Worm (Caenorhabditis elegans) whole organism, young adult: Measurements from ENCODE around the gene F34H10.4.

ENCODE experiments used
- D2030.7 ChIP-seq: fragments of 200-800 bp; sonication (Bioruptor generic); IDR thresholded peaks from 2 replicates; pipeline ENCODE4 v1.3.6; 2022; ENCODE audit warnings: missing genetic modification reagents, missing genetic modification characterization, missing compliant biosample characterization
- F39B2.1 ChIP-seq: fragments of 200-800 bp; sonication (Bioruptor generic); IDR thresholded peaks from 2 replicates; pipeline ENCODE4 v1.3.6; 2022; ENCODE audit warnings: missing genetic modification reagents, missing genetic modification characterization, missing compliant biosample characterization
- Y56A3A.18 ChIP-seq: fragments of 200-800 bp; sonication (Bioruptor generic); IDR thresholded peaks from 2 replicates; pipeline ENCODE4 v1.3.6; 2022; ENCODE audit warnings: missing genetic modification reagents, missing genetic modification characterization, missing compliant biosample characterization
- akir-1 ChIP-seq: fragments of 200-800 bp; sonication (Bioruptor generic); optimal IDR thresholded peaks from 2 replicates; lab custom pipeline; 2018; ENCODE audit warnings: mild to moderate bottlenecking, missing genetic modification characterization, moderate library complexity, missing compliant biosample characterization
- bed-2 ChIP-seq: fragments of 200-800 bp; sonication (Bioruptor generic); IDR thresholded peaks from 2 replicates; pipeline ENCODE4 v1.3.6; 2022; ENCODE audit warnings: missing genetic modification reagents, missing genetic modification characterization, missing compliant biosample characterization
- ceh-58 ChIP-seq: fragments of 200-800 bp; sonication (Bioruptor generic); IDR thresholded peaks from 2 replicates; pipeline ENCODE4 v1.3.6; 2022; ENCODE audit warnings: missing genetic modification characterization, missing compliant biosample characterization
- dox-1 ChIP-seq: fragments of 200-800 bp; sonication (Bioruptor generic); IDR thresholded peaks from 2 replicates; pipeline ENCODE4 v1.3.6; 2022; ENCODE audit warnings: missing genetic modification reagents, missing genetic modification characterization, missing compliant biosample characterization
- hmg-20 ChIP-seq: fragments of 200-800 bp; sonication (Bioruptor generic); IDR thresholded peaks from 2 replicates; pipeline ENCODE4 v1.3.6; 2022; ENCODE audit warnings: missing genetic modification reagents, missing genetic modification characterization, missing compliant biosample characterization
- madf-3 ChIP-seq: fragments of 200-800 bp; sonication (Bioruptor generic); IDR thresholded peaks from 2 replicates; pipeline ENCODE4 v1.3.6; 2022; ENCODE audit warnings: missing genetic modification reagents, missing genetic modification characterization, missing compliant biosample characterization
- somi-1 ChIP-seq: fragments of 200-800 bp; sonication (Bioruptor generic); optimal IDR thresholded peaks from 2 replicates; lab custom pipeline; 2018; ENCODE audit warnings: mild to moderate bottlenecking, missing genetic modification characterization, missing compliant biosample characterization
- tbp1 ChIP-seq: fragments of 200-800 bp; sonication (Bioruptor generic); optimal IDR thresholded peaks from 2 replicates; lab custom pipeline; 2018; ENCODE audit warnings: mild to moderate bottlenecking, missing genetic modification characterization, missing compliant biosample characterization
- unc-62 ChIP-seq: fragments of 150-350 bp; optimal IDR thresholded peaks from 2 replicates; lab custom pipeline; 2014; ENCODE audit warnings: missing biosample characterization, missing genetic modification reagents, missing genetic modification characterization

ce11 chrX:9668554-9668953 lies 20.2 kb downstream of the F34H10.4 start, which contains the start of gene T14B1.1:
- TF ChIP-seq unc-62 (GFP tag; lab: Kevin White, UChicago) (no peak), akir-1 (GFP tag; lab: Kevin White, UChicago) (no peak), madf-3 (GFP tag; lab: Robert Waterston, UW) (no peak), hmg-20 (GFP tag; lab: Robert Waterston, UW) (no peak), bed-2 (GFP tag; lab: Robert Waterston, UW) (no peak), tbp1 (GFP tag; lab: Kevin White, UChicago) (no peak), ceh-58 (GFP tag; lab: Robert Waterston, UW) (no peak), somi-1 (GFP tag; lab: Kevin White, UChicago) (no peak), dox-1 (GFP tag; lab: Robert Waterston, UW) (no peak), D2030.7 (GFP tag; lab: Robert Waterston, UW) (no peak), Y56A3A.18 (GFP tag; lab: Robert Waterston, UW) (no peak), F39B2.1 (GFP tag; lab: Robert Waterston, UW) (no peak)
